Worm (Caenorhabditis elegans) whole organism, mixed stage, embryonic: ENCODE data around the gene pkg-2.

Experiments
- lin-13 ChIP-seq: fragments of 150-350 bp; optimal IDR thresholded peaks from 2 replicates; lab custom pipeline; 2014; ENCODE audit warnings: missing biosample characterization, missing genetic modification characterization
- unc-62 ChIP-seq: fragments of 150-350 bp; optimal IDR thresholded peaks from 2 replicates; lab custom pipeline; 2014; ENCODE audit warnings: missing biosample characterization, missing genetic modification reagents, missing genetic modification characterization

DNA sequence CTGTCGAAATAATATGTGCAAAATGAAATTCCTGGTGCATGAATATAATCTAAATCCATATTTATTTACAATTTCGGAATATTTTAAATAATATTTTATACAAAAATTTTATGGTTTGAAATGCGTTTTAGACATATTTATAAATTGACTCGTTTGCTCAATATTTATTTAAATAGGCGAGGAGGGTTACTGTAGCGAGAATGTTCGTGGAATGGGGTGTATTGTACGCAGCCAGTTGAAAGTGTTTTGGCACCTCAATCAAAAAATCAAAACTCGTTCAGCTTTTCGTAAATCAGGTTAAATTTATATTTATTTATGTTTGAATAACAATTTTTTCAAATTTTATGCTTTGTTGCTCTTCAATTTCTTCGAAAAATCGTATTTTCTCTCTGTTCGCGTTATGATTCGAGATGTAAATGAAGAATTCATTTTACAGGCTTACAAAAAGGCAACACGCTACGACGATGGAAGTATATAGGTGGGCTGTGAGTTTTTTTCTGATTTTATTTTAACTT is 18.0 kb downstream of the pkg-2 start, which contains the start of gene hyl-1:
- no peak for TF ChIP-seq unc-62 (GFP tag; lab: Kevin White, UChicago)
- TF ChIP-seq lin-13 (tag; lab: Kevin White, UChicago): no peak
